Fruit fly (Drosophila melanogaster) S2 (cell line): ENCODE measurements around the gene chif.

Source experiments
- CG8478 ChIP-seq: fragments of >200 bp; optimal IDR thresholded peaks from 2 replicates; lab custom pipeline; 2018
- CTCF ChIP-seq, 2 experiments: fragments of >200 bp; optimal IDR thresholded peaks; 2 replicates each; lab custom pipeline; 2018

The chif gene

dm6 chr2L:16316410-16316809 lies 36.0 kb downstream of the chif start:
- TF ChIP-seq CG8478 (lab: Kevin White, UChicago), result no peak
- no peak for TF ChIP-seq CTCF (optimal IDR thresholded peaks at IDR 0.05; lab: Kevin White, UChicago)

DNA sequence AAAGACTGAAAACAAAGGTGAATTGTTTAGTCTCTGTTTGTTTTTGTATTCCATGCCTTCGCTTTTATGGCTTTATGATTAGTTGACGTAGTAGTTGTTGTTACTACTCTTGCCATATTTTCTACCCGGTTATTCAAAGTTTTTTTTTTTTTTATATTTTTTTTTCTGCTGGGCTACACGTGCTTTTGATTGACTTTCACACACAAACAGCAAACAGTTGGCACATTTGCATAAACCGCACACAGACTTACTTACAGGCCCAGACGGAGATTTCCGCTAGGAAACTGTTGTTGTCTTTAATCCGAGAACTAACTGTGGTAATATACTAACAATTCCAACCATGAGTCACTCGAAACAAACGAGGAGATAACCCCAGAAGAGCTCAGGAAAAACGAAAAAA lies 36.6 kb downstream of the chif start:
- TF ChIP-seq CG8478 (lab: Kevin White, UChicago) (no peak), CTCF (optimal IDR thresholded peaks at IDR 0.05; lab: Kevin White, UChicago) (no peak)

DNA sequence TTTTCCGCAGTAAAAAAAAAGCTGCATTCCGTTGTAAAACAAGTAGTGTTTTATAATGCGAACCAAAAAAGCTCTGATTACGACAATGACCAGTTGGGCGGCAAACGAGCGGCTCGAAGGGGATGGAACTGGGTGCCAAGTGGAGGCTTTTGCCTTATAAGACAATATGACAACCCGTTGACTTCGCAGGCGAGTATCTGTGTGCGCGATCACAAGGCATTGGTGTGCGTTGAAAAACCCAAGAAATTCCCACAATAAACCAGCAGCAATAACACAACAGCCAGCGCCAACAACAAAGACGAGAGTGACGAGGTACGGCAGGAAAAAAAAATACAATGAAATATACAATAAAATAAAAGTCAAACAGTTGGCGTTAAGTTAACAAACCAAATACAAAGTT lies 37.4 kb downstream of the chif start:
- TF ChIP-seq CG8478 (lab: Kevin White, UChicago) (no peak), CTCF (optimal IDR thresholded peaks at IDR 0.05; lab: Kevin White, UChicago) (no peak)

DNA sequence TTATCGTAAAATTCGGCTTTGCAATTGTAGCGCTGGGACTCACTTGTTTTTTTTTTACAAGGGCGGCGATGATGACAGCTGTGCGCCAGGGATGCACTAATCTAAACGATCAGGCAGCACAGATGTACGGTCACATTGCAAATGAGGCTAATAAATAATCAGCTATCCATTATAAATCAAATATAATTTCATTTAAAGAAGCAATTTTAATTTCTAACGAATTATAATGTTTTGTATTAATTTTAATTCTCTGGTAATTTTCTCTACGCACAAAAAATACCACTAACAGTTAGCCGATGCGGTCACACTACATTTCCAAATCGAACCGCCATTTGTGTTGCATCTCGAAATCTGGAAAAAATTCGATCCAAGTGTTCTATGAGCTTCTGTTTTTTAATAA lies 41.8 kb downstream of the chif start, which contains the start of the genes cni and fzy:
TSS of gene cni (minus strand) at position 79 of the 400 bp plus-strand sequence.
TSS of gene fzy (plus strand) at position 309 of the 400 bp plus-strand sequence.
- no peak for TF ChIP-seq CG8478 (lab: Kevin White, UChicago)
- peak in 1 of 2 experiments; percentile 6 for TF ChIP-seq CTCF (optimal IDR thresholded peaks at IDR 0.05; lab: Kevin White, UChicago)

DNA sequence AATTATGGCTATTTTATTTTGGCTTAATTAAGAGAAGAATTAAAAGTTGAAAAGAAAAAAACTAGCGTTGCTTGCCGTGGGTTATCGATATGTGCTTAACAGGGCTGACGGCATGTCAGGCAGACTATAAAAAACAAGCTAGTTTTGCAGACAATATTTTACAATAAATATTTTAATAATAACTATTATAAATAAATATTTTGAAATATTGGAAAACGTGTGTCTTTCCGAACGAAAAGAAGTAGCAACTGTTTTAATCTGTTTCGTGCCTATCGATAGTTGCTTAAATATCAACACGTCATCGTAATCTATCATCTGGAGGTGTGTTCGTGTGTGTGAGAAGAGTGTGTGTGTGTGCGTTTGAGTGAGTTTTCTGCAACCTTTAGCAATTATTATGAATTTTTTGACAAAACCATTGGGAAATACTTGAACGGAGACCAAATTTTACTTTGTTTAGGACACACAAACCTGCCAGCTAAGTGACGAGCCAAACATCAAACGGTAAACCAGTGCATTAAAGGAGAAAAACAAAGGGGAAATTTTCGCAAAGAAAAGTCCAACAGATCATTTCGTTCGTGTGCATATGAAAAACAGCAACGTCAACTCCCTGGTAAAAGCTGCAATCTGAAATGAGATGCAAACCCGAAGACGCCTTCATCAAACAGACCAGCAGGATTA lies 45.3 kb downstream of the chif start, which contains the start of the genes CG5861 and Syx5:
TSS of gene CG5861 (minus strand) at position 273 of the 678 bp plus-strand sequence.
TSS of gene Syx5 (plus strand) at position 321 of the 678 bp plus-strand sequence.
- TF ChIP-seq CG8478 (lab: Kevin White, UChicago), result no peak
- TF ChIP-seq CTCF (optimal IDR thresholded peaks at IDR 0.05; lab: Kevin White, UChicago), result no peak

- TF ChIP-seq CG8478 (lab: Kevin White, UChicago), result no peak
- TF ChIP-seq CTCF (optimal IDR thresholded peaks at IDR 0.05; lab: Kevin White, UChicago), result peak in 1 of 2 experiments; percentile 18
Measured at dm6 chr2L:16302773-16303279, 49.6 kb downstream of the chif start, which contains the start of gene GMF. TSS of gene GMF (minus strand) at chr2L:16302954.

dm6 chr2L:16299466-16300311 lies 52.7 kb downstream of the chif start, which contains the start of the genes heix and CG17328:
TSS of gene heix (minus strand) at chr2L:16299858.
TSS of gene CG17328 (plus strand) at chr2L:16299943.
- no peak for TF ChIP-seq CTCF (optimal IDR thresholded peaks at IDR 0.05; lab: Kevin White, UChicago)
- no peak for TF ChIP-seq CG8478 (lab: Kevin White, UChicago)

DNA sequence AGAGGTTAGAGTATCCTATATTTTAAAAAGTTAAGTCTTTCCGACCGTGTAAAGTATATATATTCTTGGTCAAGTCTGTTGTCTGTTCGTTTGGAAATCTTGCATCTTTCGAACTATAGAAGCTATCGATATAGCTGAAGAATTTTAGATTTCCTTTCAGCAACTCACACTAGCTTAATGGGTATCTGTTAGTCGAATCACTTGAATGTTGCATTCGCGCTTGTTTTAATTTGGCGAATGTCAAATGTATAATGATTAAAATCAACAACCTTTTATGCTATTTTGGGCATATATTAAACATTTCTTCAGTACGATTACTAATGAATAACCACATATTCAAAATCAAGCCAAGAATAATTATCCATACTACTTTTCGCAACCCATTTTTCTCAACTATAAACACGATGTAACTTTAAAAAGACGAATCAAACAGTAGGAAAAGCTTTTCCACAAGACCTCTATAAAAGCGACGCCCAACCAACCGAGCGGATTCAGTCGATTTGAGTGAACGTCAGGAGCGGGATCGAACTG lies 58.7 kb downstream of the chif start, which contains the start of gene Cyp303a1:
TSS of gene Cyp303a1 (plus strand) at position 481 of the 531 bp plus-strand sequence.
- TF ChIP-seq CG8478 (lab: Kevin White, UChicago), result no peak
- no peak for TF ChIP-seq CTCF (optimal IDR thresholded peaks at IDR 0.05; lab: Kevin White, UChicago)

DNA sequence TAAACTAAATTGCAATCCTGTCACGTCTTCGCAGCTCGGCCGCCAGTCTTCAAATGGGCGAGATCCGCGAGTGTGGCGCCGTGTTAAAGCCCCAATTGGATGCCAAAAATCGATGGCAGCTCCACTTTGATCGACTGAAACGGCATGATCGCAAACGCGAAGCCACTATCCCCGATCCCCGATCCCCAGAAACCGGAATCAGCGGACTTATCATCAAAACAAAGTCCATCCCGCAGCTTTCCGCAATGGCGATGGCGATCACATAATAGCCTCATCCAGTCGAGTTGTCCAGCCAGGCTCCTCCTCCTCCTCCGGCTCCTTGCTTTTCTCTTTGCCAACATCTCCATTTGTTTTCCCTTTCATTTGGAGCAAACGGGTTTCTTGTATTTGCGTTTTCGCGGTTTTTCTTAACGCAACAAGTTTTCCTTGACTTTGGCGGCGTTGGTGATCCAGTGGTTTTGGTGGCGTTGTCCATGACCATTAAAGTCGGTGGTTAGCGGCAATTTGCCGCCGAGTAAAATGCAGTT lies 59.4 kb downstream of the chif start, which contains the start of gene CG13258:
TSS of gene CG13258 (minus strand) at position 51 of the 527 bp plus-strand sequence.
- TF ChIP-seq CG8478 (lab: Kevin White, UChicago), result no peak
